Worm (Caenorhabditis elegans): ENCODE data around the gene hmgr-1.

- no peak for TF ChIP-seq ama-1 (optimal IDR thresholded peaks at IDR 0.05)
- TF ChIP-seq hmbx-1 (tag; optimal IDR thresholded peaks at IDR 0.05), result no peak
- no peak for TF ChIP-seq ceh-13 (GFP tag; optimal IDR thresholded peaks at IDR 0.05)
- no peak for TF ChIP-seq aly-1 (tag; optimal IDR thresholded peaks at IDR 0.05)
- TF ChIP-seq hmg-4 (GFP tag; optimal IDR thresholded peaks at IDR 0.05), result no peak
Observed at ce11 chrIII:7329155-7329732, 30.1 kb upstream of the hmgr-1 start, which contains the start of gene lab-2.

All from whole organism, early embryonic.